Fruit fly (Drosophila melanogaster) S2 (cell line): ENCODE measurements around the gene CG2278.

Source experiments
- CG8478 ChIP-seq: fragments of >200 bp; optimal IDR thresholded peaks from 2 replicates; lab custom pipeline; 2018
- CTCF ChIP-seq, 2 experiments: fragments of >200 bp; optimal IDR thresholded peaks; 2 replicates each; lab custom pipeline; 2018

DNA sequence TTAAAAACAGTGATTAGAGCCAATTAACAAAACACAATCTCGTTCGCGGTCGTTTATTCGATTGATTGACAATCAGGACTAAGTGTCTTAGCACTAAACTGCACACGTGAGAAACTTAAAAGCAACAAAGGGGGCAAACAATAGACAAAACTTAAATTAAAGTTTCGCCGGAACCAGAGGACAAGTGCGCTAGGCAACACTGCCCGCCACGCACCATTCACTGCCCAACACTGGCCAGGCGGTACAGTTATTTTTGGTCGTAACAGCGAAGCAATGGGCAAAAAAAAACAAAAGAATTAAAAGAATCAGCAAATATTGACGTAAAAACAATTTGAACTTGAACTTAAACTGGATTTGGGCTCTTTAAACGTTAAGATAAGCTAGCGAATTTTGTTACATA, 32.8 kb downstream of the CG2278 start:
- TF ChIP-seq CG8478 (lab: Kevin White, UChicago), result no peak
- no peak for TF ChIP-seq CTCF (optimal IDR thresholded peaks at IDR 0.05; lab: Kevin White, UChicago)
